Worm (Caenorhabditis elegans): ENCODE data around the gene Y42A5A.3.

DNA sequence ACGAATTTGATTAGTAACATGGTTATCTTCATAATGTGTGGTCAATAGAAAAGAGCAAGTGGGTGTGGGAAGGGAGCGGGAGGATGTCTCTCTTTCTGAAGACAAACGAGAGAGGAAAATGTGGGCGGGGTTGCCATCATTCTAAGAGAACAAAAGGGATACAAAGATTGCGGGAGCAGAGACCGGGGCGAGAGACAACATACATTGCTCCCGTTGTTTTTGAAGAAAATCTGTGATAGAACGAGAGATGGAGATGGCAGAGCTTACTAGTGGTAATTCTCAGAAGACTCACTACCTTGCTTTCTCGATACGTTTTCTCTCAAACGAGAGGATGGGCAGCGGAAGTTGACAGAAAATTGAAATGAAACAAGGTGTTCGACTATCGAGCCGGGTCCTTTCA lies 22.4 kb downstream of the Y42A5A.3 start:
- TF ChIP-seq cog-1 (tag; optimal IDR thresholded peaks at IDR 0.05): no peak
- TF ChIP-seq ztf-29 (GFP tag; IDR thresholded peaks at IDR 0.05): no peak

Measured in whole organism, midembryonic.